Fruit fly (Drosophila melanogaster): ENCODE measurements around the gene dop.

The dop gene

DNA sequence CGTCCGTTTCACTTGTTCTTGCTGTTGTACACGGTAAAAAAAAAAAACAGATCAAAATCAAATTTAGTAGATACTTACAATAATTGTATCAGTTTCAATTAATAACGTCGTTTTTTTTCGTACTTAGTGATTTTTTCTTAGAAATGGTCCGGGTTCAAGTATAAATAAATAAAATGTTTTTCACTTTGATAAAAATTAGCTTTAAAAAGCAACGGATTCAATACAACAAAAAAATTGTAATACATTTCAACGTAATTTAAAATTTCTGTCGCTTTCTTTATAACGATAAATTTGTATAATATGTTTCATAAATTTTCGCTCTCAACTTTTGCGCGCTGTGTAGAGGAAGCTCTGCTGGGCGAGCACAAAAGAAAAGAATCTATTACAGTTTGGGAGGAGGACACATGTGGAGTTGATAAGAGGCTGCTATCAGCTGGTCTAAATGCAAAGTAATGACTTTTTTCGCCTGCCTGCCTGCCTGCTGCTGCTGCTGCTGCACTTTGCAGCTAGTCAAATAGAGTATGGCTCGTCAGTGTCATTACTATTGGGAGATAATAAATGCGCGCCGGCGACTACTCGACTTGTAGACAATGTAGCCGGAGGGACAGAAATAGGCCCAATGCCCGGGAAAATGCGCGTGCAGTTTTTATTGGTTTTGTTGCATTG, 27.8 kb upstream of the dop start (continued):
- TF ChIP-seq klu (GFP tag; IDR thresholded peaks at IDR 0.05), result peak; percentile 44; the same call in 1 of the 2 replicates
- TF ChIP-seq prd (optimal IDR thresholded peaks at IDR 0.05), result no peak
- TF ChIP-seq prd (GFP tag; IDR thresholded peaks at IDR 0.05), result peak; percentile 73; the same call in 2 of the 3 replicates
- TF ChIP-seq ewg (GFP tag; optimal IDR thresholded peaks at IDR 0.05), result peak; percentile 50
- no peak for TF ChIP-seq sr (GFP tag; IDR thresholded peaks at IDR 0.05)
- TF ChIP-seq CG7928 (GFP tag; optimal IDR thresholded peaks at IDR 0.05), result no peak
- peak; percentile 59 for TF ChIP-seq Rfx (GFP tag; IDR thresholded peaks at IDR 0.05)
- TF ChIP-seq Atf-2 (GFP tag; optimal IDR thresholded peaks at IDR 0.05), result peak; percentile 33
- peak; percentile 89 for TF ChIP-seq CG9727 (GFP tag; optimal IDR thresholded peaks at IDR 0.05)
- no peak for TF ChIP-seq ham (GFP tag; IDR thresholded peaks at IDR 0.05)
- TF ChIP-seq CG42726 (GFP tag; IDR thresholded peaks at IDR 0.05; ENCODE audit: partially characterized antibody), result no peak
- no peak for TF ChIP-seq Atf3 (GFP tag; optimal IDR thresholded peaks at IDR 0.05)
- TF ChIP-seq Drgx (GFP tag; IDR thresholded peaks at IDR 0.05), result peak; percentile 56
- TF ChIP-seq eve (GFP tag; optimal IDR thresholded peaks at IDR 0.05), result peak in 1 of 2 experiments; percentile 74
- peak; percentile 11 for TF ChIP-seq CG8944 (GFP tag; optimal IDR thresholded peaks at IDR 0.05)
- no peak for TF ChIP-seq vfl (GFP tag; optimal IDR thresholded peaks at IDR 0.05)
- TF ChIP-seq unc-4 (GFP tag; IDR thresholded peaks at IDR 0.05; ENCODE audit: partially characterized antibody), result no peak
- TF ChIP-seq CG6813 (GFP tag; optimal IDR thresholded peaks at IDR 0.05), result peak; percentile 24
- TF ChIP-seq zf30C (GFP tag; optimal IDR thresholded peaks at IDR 0.05), result peak; percentile 44
- TF ChIP-seq Oaz (GFP tag; IDR thresholded peaks at IDR 0.05), result no peak
- TF ChIP-seq tx (GFP tag; optimal IDR thresholded peaks at IDR 0.05), result peak; percentile 22
- TF ChIP-seq B-H1 (GFP tag; IDR thresholded peaks at IDR 0.05), result no peak
- TF ChIP-seq CG2712 (tag; optimal IDR thresholded peaks at IDR 0.05), result peak; percentile 80
- no peak for TF ChIP-seq cas (GFP tag; IDR thresholded peaks at IDR 0.05)
- 0 out of 2 replicates have a peak, but pooled peaks have one; percentile 8 for TF ChIP-seq CG4360 (GFP tag; IDR thresholded peaks at IDR 0.05)
- peak; percentile 79 for TF ChIP-seq dmrt11E (tag; optimal IDR thresholded peaks at IDR 0.05)
- peak; percentile 1 for TF ChIP-seq jumu (GFP tag; optimal IDR thresholded peaks at IDR 0.05)
- no peak for TF ChIP-seq hbn (GFP tag; IDR thresholded peaks at IDR 0.05; ENCODE audit: partially characterized antibody)
- peak; percentile 33 for TF ChIP-seq tap (tag; optimal IDR thresholded peaks at IDR 0.05)
- TF ChIP-seq CG8359 (GFP tag; optimal IDR thresholded peaks at IDR 0.05; ENCODE audit: borderline replicate concordance), result peak; percentile 41
- TF ChIP-seq CG1602 (GFP tag; optimal IDR thresholded peaks at IDR 0.05), result peak; percentile 73
- peak; percentile 81 for TF ChIP-seq CG30403 (GFP tag; optimal IDR thresholded peaks at IDR 0.05)
- TF ChIP-seq CG18764 (GFP tag; optimal IDR thresholded peaks at IDR 0.05), result no peak
- peak; percentile 35 for TF ChIP-seq vvl (GFP tag; IDR thresholded peaks at IDR 0.05)
- peak; percentile 57 for TF ChIP-seq cato (GFP tag; optimal IDR thresholded peaks at IDR 0.05; ENCODE audit: borderline replicate concordance)
- no peak for TF ChIP-seq Trl (optimal IDR thresholded peaks at IDR 0.05)
- peak; percentile 52 for TF ChIP-seq Trl (GFP tag; optimal IDR thresholded peaks at IDR 0.05)
- TF ChIP-seq CG12219 (GFP tag; optimal IDR thresholded peaks at IDR 0.05), result peak; percentile 0
- no peak for TF ChIP-seq CG4617 (GFP tag; optimal IDR thresholded peaks at IDR 0.05; ENCODE audit: borderline replicate concordance)
- TF ChIP-seq CG8281 (tag; optimal IDR thresholded peaks at IDR 0.05), result peak; percentile 49
- TF ChIP-seq esg (GFP tag; conservative IDR thresholded peaks at IDR 0.05), result peak; percentile 46
- peak; percentile 58 for TF ChIP-seq CG18599 (GFP tag; optimal IDR thresholded peaks at IDR 0.05)
- no peak for TF ChIP-seq CG13287 (GFP tag; IDR thresholded peaks at IDR 0.05; ENCODE audit: partially characterized antibody)
- no peak for TF ChIP-seq CG3847 (GFP tag; IDR thresholded peaks at IDR 0.05)
- peak; percentile 24 for TF ChIP-seq Bdp1 (GFP tag; optimal IDR thresholded peaks at IDR 0.05)
- TF ChIP-seq Dad (GFP tag; optimal IDR thresholded peaks at IDR 0.05), result no peak
- TF ChIP-seq insv (GFP tag; optimal IDR thresholded peaks at IDR 0.05), result no peak
- TF ChIP-seq CG12942 (GFP tag; optimal IDR thresholded peaks at IDR 0.05), result peak; percentile 24
- no peak for TF ChIP-seq z (GFP tag; IDR thresholded peaks at IDR 0.05)
- TF ChIP-seq sug (tag; optimal IDR thresholded peaks at IDR 0.05), result no peak

Data from whole organism, embryonic.